Fruit fly (Drosophila melanogaster) whole organism, embryonic: ENCODE results near the gene mib1.

Source experiments
- CG10267 ChIP-seq: fragments of 200-800 bp; sonication (Bioruptor generic); optimal IDR thresholded peaks from 2 replicates; lab custom pipeline; 2018; ENCODE audit warnings: missing biosample characterization, mild to moderate bottlenecking, missing genetic modification characterization, moderate library complexity
- CG10979 ChIP-seq: fragments of 200-800 bp; sonication (Bioruptor generic); optimal IDR thresholded peaks from 2 replicates; lab custom pipeline; 2018; ENCODE audit warnings: missing biosample characterization, mild to moderate bottlenecking, missing genetic modification characterization, moderate library complexity
- CG11504 ChIP-seq: fragments of 200-800 bp; sonication (Bioruptor generic); optimal IDR thresholded peaks from 3 replicates; lab custom pipeline; 2019; ENCODE audit warnings: missing biosample characterization, mild to moderate bottlenecking, missing genetic modification characterization, moderate library complexity
- CG14710 ChIP-seq: fragments of 200-800 bp; sonication (Bioruptor generic); optimal IDR thresholded peaks from 3 replicates; lab custom pipeline; 2019; ENCODE audit warnings: missing biosample characterization, mild to moderate bottlenecking, missing genetic modification characterization, moderate library complexity
- CG15479 ChIP-seq: fragments of 200-800 bp; sonication (Bioruptor generic); optimal IDR thresholded peaks from 3 replicates; lab custom pipeline; 2019; ENCODE audit warnings: missing biosample characterization, mild to moderate bottlenecking, missing genetic modification characterization, moderate library complexity
- CG17186 ChIP-seq: fragments of 200-800 bp; sonication (Bioruptor generic); optimal IDR thresholded peaks from 3 replicates; lab custom pipeline; 2017; ENCODE audit warnings: missing biosample characterization, missing genetic modification reagents, missing genetic modification characterization
- CG17361 ChIP-seq: fragments of 200-800 bp; sonication (Bioruptor generic); IDR thresholded peaks from 3 replicates; pipeline ENCODE4 v1.3.6; 2022; ENCODE audit warnings: missing biosample characterization, missing genetic modification characterization
- CG18011 ChIP-seq: fragments of 200-800 bp; sonication (Bioruptor generic); optimal IDR thresholded peaks from 2 replicates; lab custom pipeline; 2017; ENCODE audit warnings: missing biosample characterization, missing genetic modification characterization, mild to moderate bottlenecking, moderate library complexity, missing genotype
- CG18476 ChIP-seq: fragments of 200-800 bp; sonication (Bioruptor generic); optimal IDR thresholded peaks from 2 replicates; lab custom pipeline; 2016; ENCODE audit warnings: missing biosample characterization, mild to moderate bottlenecking, missing genetic modification characterization
- CG2875 ChIP-seq: fragments of 200-800 bp; sonication (Bioruptor generic); optimal IDR thresholded peaks from 2 replicates; lab custom pipeline; 2017; ENCODE audit warnings: missing biosample characterization, mild to moderate bottlenecking, missing genetic modification characterization, missing genetic modification reagents
- CG30403 ChIP-seq: fragments of 200-800 bp; sonication (Bioruptor generic); optimal IDR thresholded peaks from 3 replicates; lab custom pipeline; 2016; ENCODE audit warnings: missing biosample characterization, missing genetic modification characterization
- CG3065 ChIP-seq: fragments of 200-800 bp; sonication (Bioruptor generic); optimal IDR thresholded peaks from 2 replicates; lab custom pipeline; 2016; ENCODE audit warnings: missing biosample characterization, missing genetic modification characterization
- CG32772 ChIP-seq: fragments of 200-800 bp; sonication (Bioruptor generic); IDR thresholded peaks from 2 replicates; pipeline ENCODE4 v1.3.6; 2022; ENCODE audit warnings: missing biosample characterization, missing genetic modification characterization
- CG7556 ChIP-seq: fragments of 200-800 bp; sonication (Bioruptor generic); optimal IDR thresholded peaks from 2 replicates; lab custom pipeline; 2017; ENCODE audit warnings: missing biosample characterization, mild to moderate bottlenecking, missing genetic modification characterization
- CG7839 ChIP-seq: fragments of 200-800 bp; sonication (Bioruptor generic); optimal IDR thresholded peaks from 3 replicates; lab custom pipeline; 2018; ENCODE audit warnings: missing biosample characterization, mild to moderate bottlenecking, missing genetic modification characterization, moderate library complexity
- CTCF ChIP-seq: fragments of 200-800 bp; sonication (Bioruptor generic); optimal IDR thresholded peaks from 2 replicates; lab custom pipeline; 2017; ENCODE audit warnings: missing biosample characterization, mild to moderate bottlenecking, missing genetic modification characterization, moderate library complexity
- D19B ChIP-seq: fragments of 200-800 bp; sonication (Bioruptor generic); optimal IDR thresholded peaks from 2 replicates; lab custom pipeline; 2017; ENCODE audit warnings: missing biosample characterization, mild to moderate bottlenecking, missing genetic modification characterization
- Ets65A ChIP-seq: fragments of 200-800 bp; sonication (Bioruptor generic); peaks from one replicate; lab custom pipeline; 2016; ENCODE audit warnings: missing biosample characterization, missing genetic modification characterization
- Hand ChIP-seq: fragments of 200-800 bp; sonication (Bioruptor generic); optimal IDR thresholded peaks from 2 replicates; lab custom pipeline; 2017; ENCODE audit warnings: mild to moderate bottlenecking, missing biosample characterization, missing genetic modification reagents, missing genetic modification characterization
- Hr3 ChIP-seq: fragments of 200-800 bp; sonication (Bioruptor generic); optimal IDR thresholded peaks from 3 replicates; lab custom pipeline; 2016; ENCODE audit warnings: missing biosample characterization, missing genetic modification characterization
- Hr78 ChIP-seq, 2 experiments: fragments of 200-800 bp in 1 of 2; fragments of >200 bp in 1 of 2; sonication (Bioruptor generic) in 1 of 2; optimal IDR thresholded peaks; 2 replicates each; lab custom pipeline; 2017 to 2019; ENCODE audit warnings: missing biosample characterization in 2 of 2, missing genetic modification characterization in 2 of 2, mild to moderate bottlenecking in 1 of 2, moderate library complexity in 1 of 2
- Max ChIP-seq: fragments of 200-800 bp; sonication (Bioruptor generic); optimal IDR thresholded peaks from 2 replicates; lab custom pipeline; 2016; ENCODE audit warnings: missing biosample characterization, mild to moderate bottlenecking, missing genetic modification characterization
- Myb ChIP-seq: fragments of 200-800 bp; sonication (Bioruptor generic); optimal IDR thresholded peaks from 2 replicates; lab custom pipeline; 2016; ENCODE audit warnings: missing biosample characterization, missing genetic modification characterization
- Oaz ChIP-seq: fragments of 200-800 bp; sonication (Bioruptor generic); IDR thresholded peaks from 2 replicates; pipeline ENCODE4 v1.3.6; 2022; ENCODE audit warnings: missing biosample characterization, missing genetic modification characterization
- Oli ChIP-seq: fragments of 200-800 bp; sonication (Bioruptor generic); optimal IDR thresholded peaks from 2 replicates; lab custom pipeline; 2018; ENCODE audit warnings: missing biosample characterization, mild to moderate bottlenecking, missing genetic modification characterization, moderate library complexity
- Pdp1 ChIP-seq, 2 experiments: fragments of 200-800 bp; sonication (Bioruptor generic); optimal IDR thresholded peaks; 3 replicates each; lab custom pipeline; 2016; ENCODE audit warnings: missing biosample characterization in 2 of 2, missing genetic modification characterization in 2 of 2, mild to moderate bottlenecking in 1 of 2, moderate library complexity in 1 of 2
- Sox102F ChIP-seq: fragments of 200-800 bp; sonication (Bioruptor generic); optimal IDR thresholded peaks from 2 replicates; lab custom pipeline; 2018; ENCODE audit warnings: missing biosample characterization, mild to moderate bottlenecking, missing genetic modification characterization, moderate library complexity
- Ssrp ChIP-seq: fragments of 200-800 bp; sonication (Bioruptor generic); optimal IDR thresholded peaks from 2 replicates; lab custom pipeline; 2018; ENCODE audit warnings: missing biosample characterization, mild to moderate bottlenecking, missing genetic modification characterization, moderate library complexity
- bsh ChIP-seq, 2 experiments: fragments of 200-800 bp; sonication (Bioruptor generic); optimal IDR thresholded peaks; 2 replicates each; lab custom pipeline; 2017 to 2018; ENCODE audit warnings: mild to moderate bottlenecking in 2 of 2, missing biosample characterization in 2 of 2, missing genetic modification characterization in 2 of 2, moderate library complexity in 1 of 2
- cato ChIP-seq: fragments of 200-800 bp; sonication (Bioruptor generic); optimal IDR thresholded peaks from 2 replicates; lab custom pipeline; 2016; ENCODE audit warnings: missing biosample characterization, missing genetic modification characterization, borderline replicate concordance
- crol ChIP-seq: fragments of 200-800 bp; sonication (Bioruptor generic); IDR thresholded peaks from 2 replicates; pipeline ENCODE4 v1.3.6; 2022; ENCODE audit warnings: missing biosample characterization, missing genetic modification characterization
- dmrt11E ChIP-seq: fragments of 200-800 bp; sonication (Bioruptor generic); optimal IDR thresholded peaks from 3 replicates; lab custom pipeline; 2018; ENCODE audit warnings: missing biosample characterization, mild to moderate bottlenecking, missing genetic modification characterization, moderate library complexity
- dmrt99B ChIP-seq: fragments of 200-800 bp; sonication (Bioruptor generic); optimal IDR thresholded peaks from 2 replicates; lab custom pipeline; 2018; ENCODE audit warnings: missing biosample characterization, mild to moderate bottlenecking, missing genetic modification characterization, moderate library complexity
- eve ChIP-seq, 2 experiments: fragments of >200 bp; optimal IDR thresholded peaks; 2 replicates each; lab custom pipeline; 2017; ENCODE audit warnings: missing biosample characterization in 2 of 2, missing genetic modification characterization in 2 of 2
- fd96Cb ChIP-seq: fragments of 200-800 bp; sonication (Bioruptor generic); optimal IDR thresholded peaks from 2 replicates; lab custom pipeline; 2018; ENCODE audit warnings: missing biosample characterization, mild to moderate bottlenecking, missing genetic modification characterization, moderate library complexity
- gem ChIP-seq: fragments of 200-800 bp; sonication (Bioruptor generic); optimal IDR thresholded peaks from 2 replicates; lab custom pipeline; 2019; ENCODE audit warnings: missing biosample characterization, mild to moderate bottlenecking, missing genetic modification characterization, moderate library complexity
- klu ChIP-seq: fragments of 200-800 bp; sonication (Bioruptor generic); IDR thresholded peaks from 2 replicates; pipeline ENCODE4 v1.3.6; 2022; ENCODE audit warnings: missing biosample characterization, missing genetic modification characterization
- lab ChIP-seq: fragments of 200-800 bp; sonication (Bioruptor generic); optimal IDR thresholded peaks from 3 replicates; lab custom pipeline; 2017; ENCODE audit warnings: missing biosample characterization, missing genetic modification characterization, mild to moderate bottlenecking, moderate library complexity, missing genetic modification reagents
- lola ChIP-seq, 3 experiments: fragments of >200 bp in 2 of 3; fragments of 200-800 bp in 1 of 3; sonication (Bioruptor generic) in 1 of 3; optimal IDR thresholded peaks; 2 replicates each; lab custom pipeline; 2017 to 2019; ENCODE audit warnings: missing biosample characterization in 3 of 3, missing genetic modification characterization in 3 of 3, mild to moderate bottlenecking in 1 of 3, moderate library complexity in 1 of 3
- mam ChIP-seq: fragments of 200-800 bp; sonication (Bioruptor generic); optimal IDR thresholded peaks from 3 replicates; lab custom pipeline; 2016; ENCODE audit warnings: missing biosample characterization, missing genetic modification characterization
- phol ChIP-seq: fragments of 200-800 bp; sonication (Bioruptor generic); optimal IDR thresholded peaks from 3 replicates; lab custom pipeline; 2018; ENCODE audit warnings: missing biosample characterization, mild to moderate bottlenecking, missing genetic modification characterization, moderate library complexity
- sens ChIP-seq: fragments of 200-800 bp; sonication (Bioruptor generic); peaks from one replicate; lab custom pipeline; 2016; ENCODE audit warnings: missing biosample characterization, missing genetic modification characterization
- tin ChIP-seq: fragments of 200-800 bp; sonication (Bioruptor generic); optimal IDR thresholded peaks from 3 replicates; lab custom pipeline; 2016; ENCODE audit warnings: missing biosample characterization, missing genetic modification characterization
- tio ChIP-seq: fragments of 200-800 bp; sonication (Bioruptor generic); optimal IDR thresholded peaks from 2 replicates; lab custom pipeline; 2017; ENCODE audit warnings: missing biosample characterization, missing genetic modification characterization, inconsistent platforms
- tll ChIP-seq, 2 experiments: fragments of 200-800 bp in 1 of 2; fragments of >200 bp in 1 of 2; sonication (Bioruptor generic) in 1 of 2; optimal IDR thresholded peaks; 2 replicates each; lab custom pipeline; 2017 to 2019; ENCODE audit warnings: missing biosample characterization in 2 of 2, missing genetic modification characterization in 2 of 2, mild to moderate bottlenecking in 1 of 2, moderate library complexity in 1 of 2
- zf30C ChIP-seq: fragments of 200-800 bp; sonication (Bioruptor generic); optimal IDR thresholded peaks from 3 replicates; lab custom pipeline; 2018; ENCODE audit warnings: missing biosample characterization, mild to moderate bottlenecking, missing genetic modification characterization

The mib1 gene

dm6 chr3L:16025020-16025680, 13.5 kb upstream of the mib1 start (continued):
- TF ChIP-seq tll (GFP tag; optimal IDR thresholded peaks at IDR 0.05; lab: Kevin White, UChicago) (peak in 1 of 2 experiments; percentile 96), Max (GFP tag; lab: Kevin White, UChicago) (no peak), Oaz (no peak), CG18011 (GFP tag; lab: Kevin White, UChicago) (no peak), D19B (GFP tag; lab: Kevin White, UChicago) (no peak), Hand (GFP tag; lab: Kevin White, UChicago) (no peak), crol (GFP tag; lab: Robert Waterston, UW) (peak; percentile 22; the same call in 1 of the 2 replicates), CG11504 (no peak), CG18476 (GFP tag; lab: Kevin White, UChicago) (no peak), klu (no peak)
- TF ChIP-seq, all 482 proteins: peak for 30

- TF ChIP-seq Hr78 (GFP tag; optimal IDR thresholded peaks at IDR 0.05; lab: Kevin White, UChicago): no peak
- peak in 1 of 2 experiments; percentile 12 for TF ChIP-seq eve (GFP tag; optimal IDR thresholded peaks at IDR 0.05; lab: Kevin White, UChicago)
- peak; percentile 87 for TF ChIP-seq Ets65A (GFP tag; lab: Kevin White, UChicago)
- TF ChIP-seq CTCF (GFP tag; lab: Kevin White, UChicago): no peak
- peak; percentile 13 for TF ChIP-seq Myb (GFP tag; lab: Kevin White, UChicago)
- TF ChIP-seq CG17186 (GFP tag; lab: Kevin White, UChicago): no peak
- TF ChIP-seq dmrt99B (tag; lab: Kevin White, UChicago): peak; percentile 27
- no peak for TF ChIP-seq cato
- peak; percentile 46 for TF ChIP-seq gem (tag; lab: Kevin White, UChicago)
- TF ChIP-seq CG15479 (GFP tag; lab: Kevin White, UChicago): no peak
- no peak for TF ChIP-seq CG32772 (GFP tag; lab: Robert Waterston, UW)
- peak; percentile 48 for TF ChIP-seq phol (tag; lab: Kevin White, UChicago)
- TF ChIP-seq CG7839 (tag; lab: Kevin White, UChicago): peak; percentile 3
- TF ChIP-seq Oli: peak; percentile 31
- TF ChIP-seq Ssrp (tag; lab: Kevin White, UChicago): peak; percentile 13
- TF ChIP-seq Pdp1 (GFP tag; optimal IDR thresholded peaks at IDR 0.05; lab: Kevin White, UChicago): peak in 1 of 2 experiments; percentile 38
- TF ChIP-seq dmrt11E (tag; lab: Kevin White, UChicago): peak; percentile 29
- no peak for TF ChIP-seq CG3065
- peak; percentile 56 for TF ChIP-seq CG17361 (GFP tag; lab: Robert Waterston, UW)
- peak; percentile 10 for TF ChIP-seq CG2875 (GFP tag; lab: Kevin White, UChicago)
- TF ChIP-seq CG10979 (tag; lab: Kevin White, UChicago): peak; percentile 50
- peak; percentile 3 for TF ChIP-seq fd96Cb (tag; lab: Kevin White, UChicago)
- no peak for TF ChIP-seq Hr3 (GFP tag; lab: Kevin White, UChicago)
- peak; percentile 20 for TF ChIP-seq CG10267 (tag; lab: Kevin White, UChicago)
- TF ChIP-seq lola (GFP tag; optimal IDR thresholded peaks at IDR 0.05; lab: Kevin White, UChicago): peak in 1 of 3 experiments; percentile 39
- TF ChIP-seq tio (GFP tag; lab: Kevin White, UChicago): peak; percentile 13
- TF ChIP-seq CG30403 (GFP tag; lab: Kevin White, UChicago): peak; percentile 17
- no peak for TF ChIP-seq zf30C (GFP tag; lab: Kevin White, UChicago)
- TF ChIP-seq mam (GFP tag; lab: Kevin White, UChicago): no peak
- peak; percentile 23 for TF ChIP-seq CG14710
- TF ChIP-seq Sox102F: peak; percentile 15
- peak; percentile 12 for TF ChIP-seq tin (GFP tag; lab: Kevin White, UChicago)
- TF ChIP-seq CG7556 (GFP tag; lab: Kevin White, UChicago): peak; percentile 6
- TF ChIP-seq sens (GFP tag; lab: Kevin White, UChicago): peak; percentile 89
- no peak for TF ChIP-seq lab
- peak in 1 of 2 experiments; percentile 8 for TF ChIP-seq bsh (GFP tag; optimal IDR thresholded peaks at IDR 0.05; lab: Kevin White, UChicago)
These were observed 12.8 kb upstream of the mib1 start for dm6 chr3L:16024276-16025019.
